Worm (Caenorhabditis elegans): ENCODE data around the gene vha-8.

DNA sequence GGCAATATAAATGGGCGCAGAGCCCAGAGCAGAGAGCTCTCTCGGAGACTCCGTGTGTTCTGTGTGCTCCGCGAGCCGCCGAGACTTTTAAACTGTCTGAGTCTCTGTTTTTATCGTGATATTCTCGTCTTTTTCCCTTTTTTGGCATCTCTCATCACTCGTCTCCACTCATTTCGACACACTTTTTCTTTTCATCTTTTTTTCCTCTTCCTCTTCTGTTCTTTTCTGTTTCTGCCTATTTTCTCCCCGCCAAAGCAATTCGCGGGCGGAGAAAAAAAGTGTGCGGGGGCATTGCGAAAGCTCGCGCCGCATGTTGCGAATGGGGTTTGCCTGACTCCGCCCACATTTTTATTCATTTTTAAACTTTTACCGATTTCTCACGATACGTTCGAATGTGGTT, 34.5 kb upstream of the vha-8 start:
- TF ChIP-seq nhr-76 (tag; optimal IDR thresholded peaks at IDR 0.05), result no peak
- TF ChIP-seq mes-2 (tag; optimal IDR thresholded peaks at IDR 0.05; ENCODE audit: poor library complexity, severe bottlenecking), result peak; percentile 92
- TF ChIP-seq madf-9 (GFP tag; conservative IDR thresholded peaks at IDR 0.05), result peak; percentile 60; the same call in 1 of the 2 replicates
- TF ChIP-seq daf-19 (GFP tag; conservative IDR thresholded peaks at IDR 0.05), result no peak
- TF ChIP-seq lin-38 (GFP tag; IDR thresholded peaks at IDR 0.05), result peak; percentile 87

Data from whole organism, L4 larva.